Worm (Caenorhabditis elegans) whole organism, young adult: ENCODE measurements around the gene bus-4.

Experiments
- B0261.1 ChIP-seq: sonication (generic microtip); optimal IDR thresholded peaks from 2 replicates; lab custom pipeline; 2016; ENCODE audit warnings: mild to moderate bottlenecking, missing genetic modification characterization, moderate library complexity, missing compliant biosample characterization
- C06A6.2 ChIP-seq: fragments of 200-800 bp; sonication (Bioruptor generic); conservative IDR thresholded peaks from 2 replicates; pipeline ENCODE4 v1.3.6; 2022; ENCODE audit warnings: missing genetic modification characterization, missing compliant biosample characterization
- D2030.7 ChIP-seq: fragments of 200-800 bp; sonication (Bioruptor generic); IDR thresholded peaks from 2 replicates; pipeline ENCODE4 v1.3.6; 2022; ENCODE audit warnings: missing genetic modification reagents, missing genetic modification characterization, missing compliant biosample characterization
- F33H1.4 ChIP-seq: fragments of 200-800 bp; sonication (Bioruptor generic); IDR thresholded peaks from 2 replicates; pipeline ENCODE4 v1.3.6; 2022; ENCODE audit warnings: missing genetic modification reagents, missing genetic modification characterization, missing compliant biosample characterization
- F37B4.10 ChIP-seq: fragments of 200-800 bp; sonication (Bioruptor generic); IDR thresholded peaks from 2 replicates; pipeline ENCODE4 v1.3.6; 2022; ENCODE audit warnings: missing genetic modification characterization, missing compliant biosample characterization
- F55B11.4 ChIP-seq: sonication (generic microtip); optimal IDR thresholded peaks from 2 replicates; lab custom pipeline; 2016; ENCODE audit warnings: missing compliant biosample characterization, missing genetic modification characterization, borderline replicate concordance; ENCODE audit not compliant: insufficient read depth
- F57A8.1 ChIP-seq: fragments of 200-800 bp; sonication (Bioruptor generic); optimal IDR thresholded peaks from 2 replicates; lab custom pipeline; 2018; ENCODE audit warnings: mild to moderate bottlenecking, missing genetic modification characterization, moderate library complexity, missing compliant biosample characterization
- K11D2.4 ChIP-seq: fragments of 200-800 bp; sonication (Bioruptor generic); IDR thresholded peaks from 2 replicates; pipeline ENCODE4 v1.3.6; 2022; ENCODE audit warnings: missing genetic modification reagents, missing genetic modification characterization, missing compliant biosample characterization
- Y53G8AR.9 ChIP-seq: fragments of 200-800 bp; sonication (Bioruptor generic); conservative IDR thresholded peaks from 2 replicates; pipeline ENCODE4 v1.3.6; 2022; ENCODE audit warnings: missing genetic modification reagents, missing genetic modification characterization, missing compliant biosample characterization
- Y56A3A.18 ChIP-seq: fragments of 200-800 bp; sonication (Bioruptor generic); IDR thresholded peaks from 2 replicates; pipeline ENCODE4 v1.3.6; 2022; ENCODE audit warnings: missing genetic modification reagents, missing genetic modification characterization, missing compliant biosample characterization
- Y67H2A.10 ChIP-seq: fragments of 200-800 bp; sonication (Bioruptor generic); conservative IDR thresholded peaks from 2 replicates; pipeline ENCODE4 v1.3.6; 2022; ENCODE audit warnings: missing genetic modification reagents, missing genetic modification characterization, missing compliant biosample characterization
- Y79H2A.3 ChIP-seq: fragments of 200-800 bp; sonication (Bioruptor generic); conservative IDR thresholded peaks from 2 replicates; pipeline ENCODE4 v1.3.6; 2022; ENCODE audit warnings: missing genetic modification reagents, missing genetic modification characterization, missing compliant biosample characterization
- Y95B8A.8 ChIP-seq: fragments of 200-800 bp; sonication (Bioruptor generic); IDR thresholded peaks from 2 replicates; pipeline ENCODE4 v1.3.6; 2022; ENCODE audit warnings: missing genetic modification reagents, missing genetic modification characterization, missing compliant biosample characterization
- aptf-2 ChIP-seq: fragments of 200-800 bp; sonication (Bioruptor generic); conservative IDR thresholded peaks from 2 replicates; pipeline ENCODE4 v1.3.6; 2022; ENCODE audit warnings: missing genetic modification reagents, missing genetic modification characterization, missing compliant biosample characterization
- attf-3 ChIP-seq: fragments of 200-800 bp; sonication (Bioruptor generic); conservative IDR thresholded peaks from 2 replicates; pipeline ENCODE4 v1.3.6; 2022; ENCODE audit warnings: missing genetic modification reagents, missing genetic modification characterization, missing compliant biosample characterization
- attf-5 ChIP-seq: fragments of 200-800 bp; sonication (Bioruptor generic); optimal IDR thresholded peaks from 2 replicates; lab custom pipeline; 2018; ENCODE audit warnings: mild to moderate bottlenecking, missing genetic modification characterization, missing compliant biosample characterization
- attf-6 ChIP-seq: fragments of 200-800 bp; sonication (Bioruptor generic); IDR thresholded peaks from 2 replicates; pipeline ENCODE4 v1.3.6; 2022; ENCODE audit warnings: missing genetic modification reagents, missing genetic modification characterization, missing compliant biosample characterization
- bed-1 ChIP-seq: fragments of 200-800 bp; sonication (Bioruptor generic); IDR thresholded peaks from 2 replicates; pipeline ENCODE4 v1.3.6; 2022; ENCODE audit warnings: missing genetic modification reagents, missing genetic modification characterization, missing compliant biosample characterization
- bed-2 ChIP-seq: fragments of 200-800 bp; sonication (Bioruptor generic); IDR thresholded peaks from 2 replicates; pipeline ENCODE4 v1.3.6; 2022; ENCODE audit warnings: missing genetic modification reagents, missing genetic modification characterization, missing compliant biosample characterization
- ceh-100 ChIP-seq: fragments of 200-800 bp; sonication (Bioruptor generic); IDR thresholded peaks from 2 replicates; pipeline ENCODE4 v1.3.6; 2022; ENCODE audit warnings: missing genetic modification reagents, missing genetic modification characterization, missing compliant biosample characterization
- ceh-79 ChIP-seq: sonication (generic microtip); optimal IDR thresholded peaks from 2 replicates; lab custom pipeline; 2017; ENCODE audit warnings: mild to moderate bottlenecking, missing genetic modification characterization, missing compliant biosample characterization
- dox-1 ChIP-seq: fragments of 200-800 bp; sonication (Bioruptor generic); IDR thresholded peaks from 2 replicates; pipeline ENCODE4 v1.3.6; 2022; ENCODE audit warnings: missing genetic modification reagents, missing genetic modification characterization, missing compliant biosample characterization
- dpff-1 ChIP-seq: sonication (generic microtip); optimal IDR thresholded peaks from 2 replicates; lab custom pipeline; 2017; ENCODE audit warnings: mild to moderate bottlenecking, missing genetic modification characterization, missing compliant biosample characterization
- egl-18 ChIP-seq: fragments of 200-800 bp; sonication (Bioruptor generic); IDR thresholded peaks from 2 replicates; pipeline ENCODE4 v1.3.6; 2022; ENCODE audit warnings: missing genetic modification reagents, missing genetic modification characterization, missing compliant biosample characterization
- gei-17 ChIP-seq: fragments of 200-800 bp; sonication (Bioruptor generic); optimal IDR thresholded peaks from 2 replicates; lab custom pipeline; 2018; ENCODE audit warnings: mild to moderate bottlenecking, missing genetic modification characterization, missing compliant biosample characterization
- hmg-1.2 ChIP-seq: fragments of 200-800 bp; sonication (Bioruptor generic); IDR thresholded peaks from 2 replicates; pipeline ENCODE4 v1.3.6; 2022; ENCODE audit warnings: missing genetic modification reagents, missing genetic modification characterization, missing compliant biosample characterization
- hmg-20 ChIP-seq: fragments of 200-800 bp; sonication (Bioruptor generic); IDR thresholded peaks from 2 replicates; pipeline ENCODE4 v1.3.6; 2022; ENCODE audit warnings: missing genetic modification reagents, missing genetic modification characterization, missing compliant biosample characterization
- hsf-1 ChIP-seq: fragments of 200-800 bp; sonication (Bioruptor generic); IDR thresholded peaks from 2 replicates; pipeline ENCODE4 v1.3.6; 2022; ENCODE audit warnings: missing genetic modification reagents, missing genetic modification characterization, missing compliant biosample characterization
- let-526 ChIP-seq: fragments of 200-800 bp; sonication (Bioruptor generic); IDR thresholded peaks from 2 replicates; pipeline ENCODE4 v1.3.6; 2022; ENCODE audit warnings: missing genetic modification reagents, missing genetic modification characterization, missing compliant biosample characterization
- let-607 ChIP-seq, 2 experiments: fragments of 200-800 bp in 1 of 2; sonication (Bioruptor generic) in 1 of 2; sonication (generic microtip) in 1 of 2; optimal IDR thresholded peaks; 2 replicates each; lab custom pipeline; 2016 to 2018; ENCODE audit warnings: mild to moderate bottlenecking in 2 of 2, missing compliant biosample characterization in 2 of 2, missing genetic modification characterization in 2 of 2, moderate library complexity in 2 of 2, missing genotype in 1 of 2
- lir-1 ChIP-seq: fragments of 200-800 bp; sonication (Bioruptor generic); conservative IDR thresholded peaks from 2 replicates; pipeline ENCODE4 v1.3.6; 2022; ENCODE audit warnings: missing genetic modification reagents, missing genetic modification characterization, missing compliant biosample characterization
- madf-3 ChIP-seq: fragments of 200-800 bp; sonication (Bioruptor generic); IDR thresholded peaks from 2 replicates; pipeline ENCODE4 v1.3.6; 2022; ENCODE audit warnings: missing genetic modification reagents, missing genetic modification characterization, missing compliant biosample characterization
- madf-6 ChIP-seq: fragments of 200-800 bp; sonication (Bioruptor generic); IDR thresholded peaks from 2 replicates; pipeline ENCODE4 v1.3.6; 2022; ENCODE audit warnings: missing genetic modification reagents, missing genetic modification characterization, missing compliant biosample characterization
- mcd-1 ChIP-seq: fragments of 200-800 bp; sonication (Bioruptor generic); IDR thresholded peaks from 2 replicates; pipeline ENCODE4 v1.3.6; 2022; ENCODE audit warnings: missing genetic modification reagents, missing genetic modification characterization, missing compliant biosample characterization
- mes-4 ChIP-seq: sonication (generic microtip); optimal IDR thresholded peaks from 2 replicates; lab custom pipeline; 2016; ENCODE audit warnings: missing genotype, missing genetic modification characterization, missing compliant biosample characterization
- mxl-1 ChIP-seq: sonication (generic microtip); optimal IDR thresholded peaks from 2 replicates; lab custom pipeline; 2016; ENCODE audit warnings: missing genetic modification characterization, missing compliant biosample characterization
- nhr-80 ChIP-seq: sonication (generic microtip); optimal IDR thresholded peaks from 2 replicates; lab custom pipeline; 2016; ENCODE audit warnings: missing genetic modification characterization, missing compliant biosample characterization
- pbrm-1 ChIP-seq: fragments of 200-800 bp; sonication (Bioruptor generic); IDR thresholded peaks from 2 replicates; pipeline ENCODE4 v1.3.6; 2022; ENCODE audit warnings: missing genetic modification reagents, missing genetic modification characterization, missing compliant biosample characterization
- rec-8 ChIP-seq, 2 experiments: sonication (generic microtip); optimal IDR thresholded peaks; 2 replicates each; lab custom pipeline; 2016; ENCODE audit warnings: mild to moderate bottlenecking in 2 of 2, missing genetic modification characterization in 2 of 2, missing genetic modification reagents in 2 of 2, missing genotype in 2 of 2, missing biosample characterization in 1 of 2, missing compliant biosample characterization in 1 of 2, moderate library complexity in 1 of 2
- snpc-3.4 ChIP-seq: sonication (generic microtip); optimal IDR thresholded peaks from 2 replicates; lab custom pipeline; 2017; ENCODE audit warnings: missing genetic modification characterization, mild to moderate bottlenecking, missing compliant biosample characterization, antibody characterized with exemption, moderate library complexity, missing genotype, missing genetic modification reagents
- snpc-4 ChIP-seq, 5 experiments: fragments of 150-350 bp in 1 of 5; sonication (generic microtip) in 4 of 5; optimal IDR thresholded peaks; 2 replicates each; lab custom pipeline; 2014 to 2018; ENCODE audit warnings: missing genetic modification characterization in 5 of 5, missing biosample characterization in 3 of 5, antibody characterized with exemption in 2 of 5, mild to moderate bottlenecking in 2 of 5, missing compliant biosample characterization in 2 of 5, missing genotype in 2 of 5, moderate library complexity in 2 of 5, missing genetic modification reagents in 1 of 5
- zfh-2 ChIP-seq: fragments of 200-800 bp; sonication (Bioruptor generic); conservative IDR thresholded peaks from 2 replicates; pipeline ENCODE4 v1.3.6; 2022; ENCODE audit warnings: missing genetic modification reagents, missing genetic modification characterization, missing compliant biosample characterization
- ztf-18 ChIP-seq: sonication (generic microtip); optimal IDR thresholded peaks from 2 replicates; lab custom pipeline; 2016; ENCODE audit warnings: missing genotype, mild to moderate bottlenecking, missing genetic modification characterization, missing compliant biosample characterization

The bus-4 gene

ce11 chrIV:4720522-4720921 is 32.5 kb downstream of the bus-4 start (continued):
- TF ChIP-seq F37B4.10 (peak; percentile 93; the same call in 1 of the 2 replicates), egl-18 (GFP tag; lab: Robert Waterston, UW) (0 out of 2 replicates have a peak, but pooled peaks have one; percentile 81), Y79H2A.3 (peak; percentile 79), Y67H2A.10 (peak; percentile 79), attf-5 (GFP tag; lab: Kevin White, UChicago) (peak; percentile 50), dox-1 (GFP tag; lab: Robert Waterston, UW) (peak; percentile 98), let-526 (GFP tag; lab: Robert Waterston, UW) (peak; percentile 89), C06A6.2 (peak; percentile 91), madf-6 (GFP tag; lab: Robert Waterston, UW) (peak; percentile 44), attf-3 (GFP tag; lab: Robert Waterston, UW) (peak; percentile 80), pbrm-1 (GFP tag; lab: Robert Waterston, UW) (peak; percentile 93), ceh-100 (peak; percentile 88), bed-2 (peak; percentile 93), Y95B8A.8 (GFP tag; lab: Robert Waterston, UW) (peak; percentile 87; the same call in 1 of the 2 replicates), lir-1 (GFP tag; lab: Robert Waterston, UW) (peak; percentile 70), bed-1 (GFP tag; lab: Robert Waterston, UW) (peak; percentile 95), Y53G8AR.9 (peak; percentile 94), Y56A3A.18 (GFP tag; lab: Robert Waterston, UW) (peak; percentile 81; the same call in 1 of the 2 replicates), K11D2.4 (GFP tag; lab: Robert Waterston, UW) (peak; percentile 98), let-607 (tag; optimal IDR thresholded peaks at IDR 0.05; lab: Kevin White, UChicago) (peak in 1 of 2 experiments; percentile 28), D2030.7 (GFP tag; lab: Robert Waterston, UW) (peak; percentile 80), hsf-1 (GFP tag; lab: Robert Waterston, UW) (peak; percentile 78), madf-3 (GFP tag; lab: Robert Waterston, UW) (peak; percentile 90), aptf-2 (GFP tag; lab: Robert Waterston, UW) (peak; percentile 86)

ce11 chrIV:4721247-4721646 is 33.2 kb downstream of the bus-4 start:
- TF ChIP-seq hmg-1.2 (GFP tag; lab: Robert Waterston, UW) (peak; percentile 33; the same call in 1 of the 2 replicates), mcd-1 (GFP tag; lab: Robert Waterston, UW) (peak; percentile 52)

- TF ChIP-seq bed-1 (GFP tag; lab: Robert Waterston, UW) (no peak), aptf-2 (GFP tag; lab: Robert Waterston, UW) (no peak), snpc-3.4 (tag; lab: Kevin White, UChicago) (no peak), ceh-79 (tag; lab: Kevin White, UChicago) (no peak), hmg-20 (GFP tag; lab: Robert Waterston, UW) (no peak), madf-3 (GFP tag; lab: Robert Waterston, UW) (no peak)
Measured at ce11 chrIV:4723687-4724086, 35.6 kb downstream of the bus-4 start.

ce11 chrIV:4724562-4724961 is 36.5 kb downstream of the bus-4 start, which contains the start of gene K08F11.1:
TSS of gene K08F11.1 (plus strand) at chrIV:4724862.
- TF ChIP-seq nhr-80 (tag; lab: Kevin White, UChicago) (no peak), rec-8 (tag; optimal IDR thresholded peaks at IDR 0.05; lab: Kevin White, UChicago) (no peak), ztf-18 (no peak), snpc-4 (GFP tag; optimal IDR thresholded peaks at IDR 0.05; lab: Kevin White, UChicago) (no peak), snpc-4 (tag; optimal IDR thresholded peaks at IDR 0.05; lab: Kevin White, UChicago) (no peak), dpff-1 (tag; lab: Kevin White, UChicago) (no peak), madf-3 (GFP tag; lab: Robert Waterston, UW) (no peak), mxl-1 (tag; lab: Kevin White, UChicago) (no peak), B0261.1 (no peak), F55B11.4 (tag; lab: Kevin White, UChicago) (no peak), attf-6 (GFP tag; lab: Robert Waterston, UW) (no peak), hsf-1 (GFP tag; lab: Robert Waterston, UW) (no peak), madf-6 (GFP tag; lab: Robert Waterston, UW) (no peak), zfh-2 (GFP tag; lab: Robert Waterston, UW) (no peak), mes-4 (tag; lab: Kevin White, UChicago) (no peak), F33H1.4 (no peak), D2030.7 (GFP tag; lab: Robert Waterston, UW) (no peak), F57A8.1 (no peak), gei-17 (no peak)
